Worm (Caenorhabditis elegans): Measurements from ENCODE around the gene H03G16.7.

Gene H03G16.7

DNA sequence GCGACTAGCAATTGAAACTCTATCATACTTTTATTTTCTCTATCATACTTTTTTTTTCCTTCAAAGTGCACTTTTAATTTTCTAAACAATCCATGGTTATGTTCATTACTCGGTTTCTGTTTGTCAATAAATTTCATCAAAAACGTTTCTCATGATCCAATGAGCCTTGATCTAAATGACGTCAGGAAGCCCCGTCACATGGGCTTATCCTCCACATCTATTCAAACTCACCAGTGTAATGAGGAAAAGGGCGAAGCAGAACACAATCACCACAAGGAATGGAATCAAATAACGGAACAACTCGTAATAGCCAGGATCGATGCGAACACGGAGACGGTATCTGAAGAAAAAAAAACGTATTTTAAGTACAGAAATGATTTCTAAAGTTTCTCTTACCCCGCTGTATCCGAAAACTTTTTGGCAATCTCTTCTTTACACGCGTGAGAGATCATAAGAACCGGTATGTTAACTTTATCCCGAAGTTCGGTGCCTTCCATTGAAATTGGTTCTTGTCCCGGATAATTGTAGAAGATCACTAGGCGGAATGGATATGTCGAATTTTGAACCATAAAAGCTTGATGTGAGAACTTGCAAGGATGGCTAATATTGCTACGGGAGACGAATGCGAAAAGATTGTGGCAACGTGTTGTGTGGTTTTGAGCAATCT lies 16.7 kb downstream of the H03G16.7 start:
- TF ChIP-seq K09A11.1 (tag; optimal IDR thresholded peaks at IDR 0.05; ENCODE audit: insufficient read depth) (no peak), ceh-18 (tag; optimal IDR thresholded peaks at IDR 0.05) (no peak), ets-4 (tag; optimal IDR thresholded peaks at IDR 0.05) (no peak), eyg-1 (tag; optimal IDR thresholded peaks at IDR 0.05) (no peak), ceh-19 (GFP tag; optimal IDR thresholded peaks at IDR 0.05) (no peak), nhr-232 (tag; optimal IDR thresholded peaks at IDR 0.05) (no peak)

DNA sequence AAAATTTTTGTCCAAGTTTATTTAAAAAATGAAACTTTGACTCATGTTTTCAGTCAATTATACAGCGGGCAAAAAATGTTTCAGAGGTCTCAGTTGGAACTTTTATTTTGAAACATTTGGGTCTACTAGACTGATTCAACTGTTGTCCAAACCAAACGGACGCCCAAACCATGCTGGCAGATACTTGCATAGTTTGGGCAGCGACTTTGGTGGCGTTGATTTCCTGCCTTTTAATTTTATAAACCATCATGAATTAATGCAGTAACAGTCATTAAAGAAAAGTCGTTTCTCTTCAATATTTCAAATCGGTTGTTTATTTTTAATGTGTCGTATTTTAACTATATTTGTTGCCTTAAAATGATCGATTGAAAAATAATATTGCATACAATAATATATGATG lies 19.5 kb downstream of the H03G16.7 start:
- TF ChIP-seq unc-3 (GFP tag; conservative IDR thresholded peaks at IDR 0.05), result no peak
- TF ChIP-seq unc-3 (tag; optimal IDR thresholded peaks at IDR 0.05), result no peak
- no peak for TF ChIP-seq hlh-6 (tag; optimal IDR thresholded peaks at IDR 0.05)
- TF ChIP-seq ceh-14 (tag; optimal IDR thresholded peaks at IDR 0.05), result no peak
- TF ChIP-seq nfya-1 (tag; optimal IDR thresholded peaks at IDR 0.05), result no peak
- TF ChIP-seq elt-2 (tag; optimal IDR thresholded peaks at IDR 0.05), result no peak

- TF ChIP-seq Y22D7AL.16 (tag; optimal IDR thresholded peaks at IDR 0.05), result no peak
- TF ChIP-seq C38D4.7 (GFP tag; optimal IDR thresholded peaks at IDR 0.05), result no peak
Measured at ce11 chrX:15035748-15036147, 20.1 kb downstream of the H03G16.7 start.

DNA sequence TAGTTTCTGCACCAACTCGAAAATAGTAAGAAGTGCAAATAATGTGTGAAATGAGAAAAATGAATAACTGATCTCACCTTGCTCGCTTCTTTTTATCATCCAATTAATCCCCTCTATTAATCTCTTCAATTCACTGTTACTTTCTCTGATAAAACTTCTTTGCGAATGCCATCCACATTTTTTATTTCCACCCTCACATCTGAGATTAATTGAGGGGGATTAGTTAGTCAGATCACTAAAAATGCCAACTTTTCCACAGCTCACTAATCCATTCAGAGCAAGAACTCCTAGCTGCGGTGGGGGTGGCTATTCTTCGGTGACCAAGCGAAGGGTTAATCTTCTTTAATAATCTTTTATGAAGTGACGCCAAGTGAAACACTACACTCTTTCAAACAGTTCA lies 21.0 kb downstream of the H03G16.7 start, which contains the start of gene dsc-1:
Gene dsc-1 (minus strand): TSS at position 46 of the 400 bp plus-strand sequence.
- TF ChIP-seq K02D7.2 (tag; optimal IDR thresholded peaks at IDR 0.05) (no peak), unc-55 (GFP tag; optimal IDR thresholded peaks at IDR 0.05) (no peak), syd-9 (tag; optimal IDR thresholded peaks at IDR 0.05) (no peak), ceh-48 (tag; optimal IDR thresholded peaks at IDR 0.05) (no peak), ahr-1 (tag; optimal IDR thresholded peaks at IDR 0.05) (no peak), fkh-10 (GFP tag; optimal IDR thresholded peaks at IDR 0.05) (no peak), fkh-6 (tag; optimal IDR thresholded peaks at IDR 0.05) (no peak), ceh-30 (tag; optimal IDR thresholded peaks at IDR 0.05) (no peak), ref-2 (tag; optimal IDR thresholded peaks at IDR 0.05) (no peak), eyg-1 (tag; optimal IDR thresholded peaks at IDR 0.05) (no peak)

ce11 chrX:15027997-15028396 lies 27.8 kb downstream of the H03G16.7 start:
- TF ChIP-seq sdc-2 (tag; optimal IDR thresholded peaks at IDR 0.05) (no peak), ceh-9 (tag; optimal IDR thresholded peaks at IDR 0.05) (no peak), C38D4.7 (GFP tag; optimal IDR thresholded peaks at IDR 0.05) (no peak), pag-3 (tag; optimal IDR thresholded peaks at IDR 0.05; ENCODE audit: borderline replicate concordance) (no peak), hlh-6 (tag; optimal IDR thresholded peaks at IDR 0.05) (no peak), tbx-7 (tag; optimal IDR thresholded peaks at IDR 0.05) (no peak)

- no peak for TF ChIP-seq dve-1 (tag; optimal IDR thresholded peaks at IDR 0.05)
- TF ChIP-seq ceh-9 (tag; optimal IDR thresholded peaks at IDR 0.05), result no peak
- TF ChIP-seq rnt-1 (tag; optimal IDR thresholded peaks at IDR 0.05), result no peak
- no peak for TF ChIP-seq unc-55 (GFP tag; optimal IDR thresholded peaks at IDR 0.05)
- no peak for TF ChIP-seq eyg-1 (tag; optimal IDR thresholded peaks at IDR 0.05)
- no peak for TF ChIP-seq fkh-6 (tag; optimal IDR thresholded peaks at IDR 0.05)
Measured at ce11 chrX:15027566-15027965, 28.2 kb downstream of the H03G16.7 start.

- TF ChIP-seq fkh-10 (GFP tag; optimal IDR thresholded peaks at IDR 0.05) (no peak), sox-4 (tag; optimal IDR thresholded peaks at IDR 0.05) (no peak), zip-5 (tag; optimal IDR thresholded peaks at IDR 0.05) (no peak), ceh-30 (tag; optimal IDR thresholded peaks at IDR 0.05) (no peak), ttx-3 (tag; optimal IDR thresholded peaks at IDR 0.05) (no peak), unc-3 (GFP tag; conservative IDR thresholded peaks at IDR 0.05) (no peak), unc-3 (tag; optimal IDR thresholded peaks at IDR 0.05) (no peak), ztf-16 (tag; optimal IDR thresholded peaks at IDR 0.05) (no peak), lin-11 (tag; optimal IDR thresholded peaks at IDR 0.05) (no peak)
Measured at ce11 chrX:15026008-15026407, 29.8 kb downstream of the H03G16.7 start, which contains the start of gene seb-3. TSS of gene seb-3 (plus strand) at chrX:15026308.

All from whole organism, late embryonic.